Fruit fly (Drosophila melanogaster): ENCODE data around the gene CG14957.

DNA sequence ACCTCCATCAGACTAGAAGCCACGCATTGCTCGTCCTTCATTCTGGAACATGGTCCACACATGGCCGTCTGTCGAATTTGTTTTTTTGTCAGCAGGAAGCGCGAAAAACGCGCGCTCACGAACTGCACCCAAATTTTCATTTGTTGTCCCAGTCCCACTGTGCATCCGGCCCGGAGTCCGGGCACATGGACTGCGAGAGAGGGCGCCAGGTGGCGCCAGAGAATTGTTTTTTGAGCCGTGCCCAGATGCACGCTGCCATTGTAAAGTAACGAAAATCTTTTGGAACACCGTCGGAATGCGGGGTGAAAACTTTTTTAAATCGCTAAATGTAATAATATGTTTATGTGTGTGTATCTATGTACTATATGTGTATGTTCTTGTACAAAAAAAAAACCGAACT lies 29.7 kb upstream of the CG14957 start:
- no peak for TF ChIP-seq psq (optimal IDR thresholded peaks at IDR 0.05)
- no peak for TF ChIP-seq Sin3A (optimal IDR thresholded peaks at IDR 0.05)
- no peak for TF ChIP-seq insv (optimal IDR thresholded peaks at IDR 0.05)
- TF ChIP-seq Myc (optimal IDR thresholded peaks at IDR 0.05) = no peak
- TF ChIP-seq ttk (optimal IDR thresholded peaks at IDR 0.05) = no peak
